Worm (Caenorhabditis elegans) whole organism, mixed stage, embryonic: ENCODE results near the gene D2024.1.

ENCODE experiments used
- blmp-1 ChIP-seq: fragments of 150-350 bp; optimal IDR thresholded peaks from 2 replicates; lab custom pipeline; 2014; ENCODE audit warnings: missing biosample characterization, missing genetic modification characterization
- elt-1 ChIP-seq: sonication (generic microtip); optimal IDR thresholded peaks from 2 replicates; lab custom pipeline; 2017; ENCODE audit warnings: missing genetic modification characterization, mild to moderate bottlenecking, missing compliant biosample characterization, antibody characterized with exemption, moderate library complexity, borderline replicate concordance; ENCODE audit not compliant: insufficient read depth
- elt-3 ChIP-seq: fragments of 150-350 bp; optimal IDR thresholded peaks from 2 replicates; lab custom pipeline; 2014; ENCODE audit warnings: missing biosample characterization, missing genetic modification characterization
- flh-1 ChIP-seq: fragments of 200-800 bp; sonication (Bioruptor generic); optimal IDR thresholded peaks from 2 replicates; lab custom pipeline; 2018; ENCODE audit warnings: mild to moderate bottlenecking, missing genetic modification characterization, moderate library complexity, missing compliant biosample characterization
- ham-2 ChIP-seq: fragments of 200-800 bp; sonication (Bioruptor generic); optimal IDR thresholded peaks from 2 replicates; lab custom pipeline; 2018; ENCODE audit warnings: mild to moderate bottlenecking, missing genetic modification characterization, missing compliant biosample characterization
- lin-13 ChIP-seq: fragments of 150-350 bp; optimal IDR thresholded peaks from 2 replicates; lab custom pipeline; 2014; ENCODE audit warnings: missing biosample characterization, missing genetic modification characterization
- lsy-2 ChIP-seq: fragments of 150-350 bp; optimal IDR thresholded peaks from 2 replicates; lab custom pipeline; 2014; ENCODE audit warnings: missing biosample characterization, missing genetic modification characterization
- mep-1 ChIP-seq: fragments of 150-350 bp; optimal IDR thresholded peaks from 2 replicates; lab custom pipeline; 2017; ENCODE audit warnings: missing biosample characterization, missing genetic modification reagents, missing genetic modification characterization, inconsistent platforms
- nhr-2 ChIP-seq: fragments of 150-350 bp; optimal IDR thresholded peaks from 2 replicates; lab custom pipeline; 2014; ENCODE audit warnings: missing biosample characterization, missing genetic modification characterization
- pha-4 ChIP-seq: fragments of 150-350 bp; optimal IDR thresholded peaks from 2 replicates; lab custom pipeline; 2018; ENCODE audit warnings: missing biosample characterization, missing genetic modification reagents, missing genetic modification characterization
- unc-39 ChIP-seq: fragments of 150-350 bp; optimal IDR thresholded peaks from 2 replicates; lab custom pipeline; 2014; ENCODE audit warnings: missing biosample characterization, missing genetic modification characterization
- unc-62 ChIP-seq: fragments of 150-350 bp; optimal IDR thresholded peaks from 2 replicates; lab custom pipeline; 2014; ENCODE audit warnings: missing biosample characterization, missing genetic modification reagents, missing genetic modification characterization

ce11 chrIV:7258253-7258652 is 10.9 kb downstream of the D2024.1 start, which contains the start of gene C06E4.6:
- TF ChIP-seq lsy-2 (no peak), blmp-1 (tag; lab: Kevin White, UChicago) (no peak), mep-1 (tag; lab: Kevin White, UChicago) (no peak), unc-62 (GFP tag; lab: Kevin White, UChicago) (no peak), pha-4 (tag; lab: Kevin White, UChicago) (no peak), unc-39 (tag; lab: Kevin White, UChicago) (no peak), elt-1 (tag; lab: Kevin White, UChicago) (no peak), lin-13 (tag; lab: Kevin White, UChicago) (no peak), elt-3 (no peak), nhr-2 (tag; lab: Kevin White, UChicago) (no peak), ham-2 (no peak), flh-1 (GFP tag; lab: Kevin White, UChicago) (no peak)
